Worm (Caenorhabditis elegans) whole organism, L2 larva: Measurements from ENCODE around the gene ZK546.2.

ENCODE experiments used
- R02D3.7 ChIP-seq: fragments of 150-350 bp; optimal IDR thresholded peaks from 2 replicates; lab custom pipeline; 2014; ENCODE audit warnings: missing biosample characterization, missing genetic modification characterization
- Y55F3AM.14 ChIP-seq: fragments of 200-800 bp; sonication (Bioruptor generic); optimal IDR thresholded peaks from 2 replicates; lab custom pipeline; 2018; ENCODE audit warnings: mild to moderate bottlenecking, missing genetic modification characterization, missing compliant biosample characterization
- ZK546.5 ChIP-seq: sonication (generic microtip); optimal IDR thresholded peaks from 2 replicates; lab custom pipeline; 2017; ENCODE audit warnings: missing biosample characterization, missing genetic modification characterization
- ama-1 ChIP-seq: fragments of 150-350 bp; optimal IDR thresholded peaks from 2 replicates; lab custom pipeline; 2018; ENCODE audit warnings: inconsistent platforms
- crh-2 ChIP-seq: sonication (generic microtip); optimal IDR thresholded peaks from 2 replicates; lab custom pipeline; 2017; ENCODE audit warnings: missing biosample characterization, missing genetic modification characterization
- dmd-4 ChIP-seq: sonication (generic microtip); optimal IDR thresholded peaks from 2 replicates; lab custom pipeline; 2017; ENCODE audit warnings: missing biosample characterization, missing genetic modification characterization
- elt-3 ChIP-seq: sonication (generic microtip); optimal IDR thresholded peaks from 2 replicates; lab custom pipeline; 2017; ENCODE audit warnings: missing biosample characterization, missing genetic modification characterization
- fos-1 ChIP-seq: fragments of 150-350 bp; optimal IDR thresholded peaks from 2 replicates; lab custom pipeline; 2014; ENCODE audit warnings: missing biosample characterization, missing genetic modification characterization
- lsy-2 ChIP-seq, 2 experiments: fragments of 150-350 bp in 1 of 2; sonication (generic microtip) in 1 of 2; optimal IDR thresholded peaks; 2 replicates each; lab custom pipeline; 2014 to 2017; ENCODE audit warnings: missing biosample characterization in 2 of 2, missing genetic modification characterization in 2 of 2
- mbf-1 ChIP-seq: sonication (generic microtip); optimal IDR thresholded peaks from 2 replicates; lab custom pipeline; 2017; ENCODE audit warnings: missing biosample characterization, missing genetic modification characterization
- nhr-25 ChIP-seq: fragments of 150-350 bp; sonication (generic microtip); optimal IDR thresholded peaks from 3 replicates; lab custom pipeline; 2014; ENCODE audit warnings: missing biosample characterization, missing genetic modification characterization
- skn-1 ChIP-seq: sonication (generic microtip); optimal IDR thresholded peaks from 2 replicates; lab custom pipeline; 2017; ENCODE audit warnings: missing biosample characterization, missing genetic modification characterization
- unc-39 ChIP-seq: fragments of 150-350 bp; optimal IDR thresholded peaks from 2 replicates; lab custom pipeline; 2014; ENCODE audit warnings: missing biosample characterization, missing genetic modification characterization
- zag-1 ChIP-seq: fragments of 150-350 bp; optimal IDR thresholded peaks from 2 replicates; lab custom pipeline; 2014; ENCODE audit warnings: missing biosample characterization, missing genetic modification characterization

DNA sequence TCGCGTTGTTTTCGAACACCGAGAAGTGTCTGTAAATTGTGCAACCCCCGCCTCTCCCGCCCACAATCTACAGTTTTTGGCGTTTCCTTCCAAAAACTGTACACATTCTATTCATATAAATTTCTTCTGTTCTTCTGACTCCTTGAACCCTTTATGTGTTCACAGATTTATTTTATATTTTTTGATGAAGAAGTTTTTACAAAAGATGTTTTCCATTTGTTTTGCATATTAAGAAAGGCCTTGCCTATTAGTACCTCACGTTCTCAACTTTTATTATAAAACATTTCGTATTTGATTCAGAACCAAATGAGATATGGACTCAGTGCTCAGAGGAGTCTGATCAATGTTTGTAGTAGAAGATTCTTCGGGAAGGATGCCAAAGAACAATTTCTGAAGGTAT lies 7.5 kb downstream of the ZK546.2 start, which contains the start of gene ndx-3:
- TF ChIP-seq nhr-25 (tag; lab: Kevin White, UChicago) (no peak), skn-1 (no peak), fos-1 (tag; lab: Kevin White, UChicago) (no peak), zag-1 (no peak), Y55F3AM.14 (GFP tag; lab: Kevin White, UChicago) (no peak), ama-1 (no peak), lsy-2 (tag; optimal IDR thresholded peaks at IDR 0.05; lab: Kevin White, UChicago) (no peak), R02D3.7 (tag; lab: Kevin White, UChicago) (no peak), mbf-1 (tag; lab: Kevin White, UChicago) (no peak), elt-3 (tag; lab: Kevin White, UChicago) (no peak), dmd-4 (tag; lab: Kevin White, UChicago) (no peak), crh-2 (no peak), ZK546.5 (tag; lab: Kevin White, UChicago) (no peak), unc-39 (tag; lab: Kevin White, UChicago) (no peak)
